Worm (Caenorhabditis elegans) whole organism, early embryonic: Measurements from ENCODE around the gene osm-7.

Experiments used
- F13C5.2 ChIP-seq: sonication (generic microtip); optimal IDR thresholded peaks from 2 replicates; lab custom pipeline; 2017; ENCODE audit warnings: mild to moderate bottlenecking, missing genetic modification characterization, inconsistent platforms, missing compliant biosample characterization
- aly-1 ChIP-seq: sonication (generic microtip); optimal IDR thresholded peaks from 2 replicates; lab custom pipeline; 2016; ENCODE audit warnings: missing genetic modification characterization, missing compliant biosample characterization
- ama-1 ChIP-seq: fragments of 150-350 bp; optimal IDR thresholded peaks from 2 replicates; lab custom pipeline; 2014
- ceh-13 ChIP-seq: fragments of 200-800 bp; sonication (Bioruptor generic); optimal IDR thresholded peaks from 2 replicates; lab custom pipeline; 2018; ENCODE audit warnings: mild to moderate bottlenecking, missing genetic modification characterization, missing compliant biosample characterization
- ceh-36 ChIP-seq: sonication (generic microtip); optimal IDR thresholded peaks from 2 replicates; lab custom pipeline; 2016; ENCODE audit warnings: missing genetic modification characterization, inconsistent platforms, missing compliant biosample characterization
- ets-7 ChIP-seq: sonication (generic microtip); optimal IDR thresholded peaks from 2 replicates; lab custom pipeline; 2016; ENCODE audit warnings: missing genotype, missing genetic modification characterization, missing compliant biosample characterization
- flt-1 ChIP-seq: fragments of 200-800 bp; sonication (Bioruptor generic); IDR thresholded peaks from 2 replicates; pipeline ENCODE4 v1.3.6; 2022; ENCODE audit warnings: missing genetic modification characterization, missing compliant biosample characterization
- hmg-4 ChIP-seq: fragments of 200-800 bp; sonication (Bioruptor generic); optimal IDR thresholded peaks from 2 replicates; lab custom pipeline; 2018; ENCODE audit warnings: mild to moderate bottlenecking, missing genetic modification characterization, missing compliant biosample characterization
- hnd-1 ChIP-seq: sonication (generic microtip); optimal IDR thresholded peaks from 2 replicates; lab custom pipeline; 2016; ENCODE audit warnings: missing genetic modification characterization, missing compliant biosample characterization
- pes-1 ChIP-seq: fragments of 200-800 bp; sonication (Bioruptor generic); IDR thresholded peaks from 2 replicates; pipeline ENCODE4 v1.3.6; 2022; ENCODE audit warnings: missing genetic modification reagents, missing genetic modification characterization, missing compliant biosample characterization
- sea-1 ChIP-seq: fragments of 200-800 bp; sonication (Bioruptor generic); conservative IDR thresholded peaks from 2 replicates; pipeline ENCODE4 v1.3.6; 2022; ENCODE audit warnings: missing genetic modification characterization, missing compliant biosample characterization
- tbx-37 ChIP-seq: fragments of 200-800 bp; sonication (Bioruptor generic); conservative IDR thresholded peaks from 2 replicates; pipeline ENCODE4 v1.3.6; 2022; ENCODE audit warnings: missing genetic modification reagents, missing genetic modification characterization, missing compliant biosample characterization

ce11 chrIII:13621012-13621411 lies 45.0 kb downstream of the osm-7 start:
- TF ChIP-seq ama-1 (no peak), pes-1 (no peak), tbx-37 (GFP tag; lab: Robert Waterston, UW) (no peak), F13C5.2 (tag; lab: Kevin White, UChicago) (no peak), ets-7 (tag; lab: Kevin White, UChicago) (no peak), sea-1 (GFP tag; lab: Robert Waterston, UW) (no peak), hmg-4 (GFP tag; lab: Kevin White, UChicago) (no peak), ceh-36 (tag; lab: Kevin White, UChicago) (no peak), hnd-1 (tag; lab: Kevin White, UChicago) (no peak), flt-1 (GFP tag; lab: Robert Waterston, UW) (no peak), ceh-13 (no peak), aly-1 (no peak)
